Fruit fly (Drosophila melanogaster) whole organism, wandering third instar larva: ENCODE data around the gene EloA.

Experiments used
- fru ChIP-seq: fragments of 200-800 bp; sonication (Bioruptor generic); optimal IDR thresholded peaks from 3 replicates; lab custom pipeline; 2016; ENCODE audit warnings: missing biosample characterization, mild to moderate bottlenecking, missing genetic modification characterization
- usp ChIP-seq: fragments of >200 bp; optimal IDR thresholded peaks from 2 replicates; lab custom pipeline; 2017; ENCODE audit warnings: missing biosample characterization, missing genetic modification characterization

- TF ChIP-seq fru (GFP tag; lab: Kevin White, UChicago) (no peak), usp (GFP tag; lab: Kevin White, UChicago) (no peak)
Measured at dm6 chr3R:23220239-23221002, 30.9 kb upstream of the EloA start.
